Worm (Caenorhabditis elegans): ENCODE measurements around the gene otub-4.
A peak's percentile ranks its signal among the peaks of the same experiment; 100 is the strongest.

The otub-4 gene

DNA sequence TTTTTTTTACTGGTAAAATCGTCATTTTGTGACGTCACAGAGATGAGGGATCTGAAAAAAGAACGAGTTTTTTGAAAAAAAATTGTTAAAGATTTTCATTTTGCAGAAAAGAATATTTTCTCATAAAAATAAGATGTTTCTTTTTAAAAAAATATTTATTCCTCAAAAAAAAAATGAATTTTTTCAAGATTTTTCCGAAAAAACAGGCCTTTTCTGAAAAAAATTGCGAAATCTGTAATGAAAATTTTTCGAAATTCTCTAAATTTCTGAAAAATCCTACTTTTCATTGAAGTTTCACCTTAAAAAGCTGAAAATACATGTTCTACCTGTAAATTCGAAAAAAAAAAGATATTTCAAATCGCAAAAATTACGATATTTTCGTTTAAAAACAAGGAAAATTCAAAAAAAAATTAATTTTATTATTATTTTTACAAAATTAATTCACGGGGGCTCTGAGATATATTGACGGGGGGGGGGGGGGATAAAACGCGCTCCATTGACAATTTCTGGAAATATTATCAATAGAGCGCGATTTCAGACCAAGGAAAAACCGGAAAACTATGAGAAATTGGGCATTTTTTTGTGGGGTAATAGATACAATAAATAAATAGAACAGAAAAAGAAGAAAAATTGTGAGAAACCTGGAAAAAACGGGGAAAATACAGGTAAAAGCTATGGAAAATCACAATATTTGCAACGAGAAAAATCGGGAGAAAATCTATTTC lies at the start of gene otub-4:
Gene otub-4 (minus strand): TSS at position 51 of the 725 bp plus-strand sequence.
- TF ChIP-seq tag-97 (GFP tag; IDR thresholded peaks at IDR 0.05) (no peak), lin-38 (GFP tag; IDR thresholded peaks at IDR 0.05) (peak; percentile 66)

ce11 chrIV:3422516-3422915 lies 44.6 kb upstream of the otub-4 start, which contains the start of gene C04C3.6:
C04C3.6 (minus strand) TSS chrIV:3422616.
- TF ChIP-seq daf-16 (GFP tag; optimal IDR thresholded peaks at IDR 0.05) (no peak), daf-16 (tag; optimal IDR thresholded peaks at IDR 0.05) (no peak)

ce11 chrIV:3418741-3419140 lies 40.8 kb upstream of the otub-4 start:
- no peak for TF ChIP-seq egl-27 (tag; optimal IDR thresholded peaks at IDR 0.05)
- TF ChIP-seq ceh-28 (tag; optimal IDR thresholded peaks at IDR 0.05) = peak; percentile 61
- no peak for TF ChIP-seq ceh-62 (tag; optimal IDR thresholded peaks at IDR 0.05)

ce11 chrIV:3415383-3415782 lies 37.5 kb upstream of the otub-4 start, which contains the start of gene lgc-9:
lgc-9 (plus strand) TSS chrIV:3415683.
- TF ChIP-seq F26F4.8 (GFP tag; conservative IDR thresholded peaks at IDR 0.05) (no peak), lin-38 (GFP tag; IDR thresholded peaks at IDR 0.05) (no peak), lin-29 (GFP tag; IDR thresholded peaks at IDR 0.05) (no peak), fkh-10 (GFP tag; optimal IDR thresholded peaks at IDR 0.05) (no peak), nhr-10 (tag; optimal IDR thresholded peaks at IDR 0.05) (no peak), nhr-102 (tag; optimal IDR thresholded peaks at IDR 0.05) (no peak), nhr-76 (tag; optimal IDR thresholded peaks at IDR 0.05) (no peak), nhr-48 (tag; optimal IDR thresholded peaks at IDR 0.05) (no peak), egl-27 (tag; optimal IDR thresholded peaks at IDR 0.05) (no peak), unc-130 (GFP tag; optimal IDR thresholded peaks at IDR 0.05) (no peak), dmd-9 (GFP tag; IDR thresholded peaks at IDR 0.05) (no peak), nhr-111 (GFP tag; optimal IDR thresholded peaks at IDR 0.05) (no peak)

- TF ChIP-seq zfp-2 (tag; optimal IDR thresholded peaks at IDR 0.05) = no peak
- no peak for TF ChIP-seq lin-13 (GFP tag; optimal IDR thresholded peaks at IDR 0.05)
- no peak for TF ChIP-seq daf-16 (GFP tag; optimal IDR thresholded peaks at IDR 0.05)
- peak; percentile 2 for TF ChIP-seq daf-16 (tag; optimal IDR thresholded peaks at IDR 0.05)
- TF ChIP-seq spr-3 (GFP tag; optimal IDR thresholded peaks at IDR 0.05) = no peak
- no peak for TF ChIP-seq nhr-25 (tag; optimal IDR thresholded peaks at IDR 0.05; ENCODE audit: borderline replicate concordance, insufficient read depth)
- TF ChIP-seq vab-7 (GFP tag; IDR thresholded peaks at IDR 0.05) = no peak
- no peak for TF ChIP-seq sdz-12 (GFP tag; optimal IDR thresholded peaks at IDR 0.05)
- no peak for TF ChIP-seq fos-1 (tag; optimal IDR thresholded peaks at IDR 0.05)
- TF ChIP-seq nhr-76 (tag; optimal IDR thresholded peaks at IDR 0.05) = no peak
- no peak for TF ChIP-seq snpc-4 (tag; optimal IDR thresholded peaks at IDR 0.05)
- peak; percentile 49 for TF ChIP-seq pqm-1 (tag; optimal IDR thresholded peaks at IDR 0.05)
- TF ChIP-seq set-16 (GFP tag; IDR thresholded peaks at IDR 0.05) = no peak
- no peak for TF ChIP-seq attf-4 (tag; optimal IDR thresholded peaks at IDR 0.05)
- no peak for TF ChIP-seq madf-5 (GFP tag; IDR thresholded peaks at IDR 0.05)
- TF ChIP-seq nhr-28 (tag; optimal IDR thresholded peaks at IDR 0.05) = peak; percentile 20
Observed at ce11 chrIV:3400941-3401340, 23.0 kb upstream of the otub-4 start.

DNA sequence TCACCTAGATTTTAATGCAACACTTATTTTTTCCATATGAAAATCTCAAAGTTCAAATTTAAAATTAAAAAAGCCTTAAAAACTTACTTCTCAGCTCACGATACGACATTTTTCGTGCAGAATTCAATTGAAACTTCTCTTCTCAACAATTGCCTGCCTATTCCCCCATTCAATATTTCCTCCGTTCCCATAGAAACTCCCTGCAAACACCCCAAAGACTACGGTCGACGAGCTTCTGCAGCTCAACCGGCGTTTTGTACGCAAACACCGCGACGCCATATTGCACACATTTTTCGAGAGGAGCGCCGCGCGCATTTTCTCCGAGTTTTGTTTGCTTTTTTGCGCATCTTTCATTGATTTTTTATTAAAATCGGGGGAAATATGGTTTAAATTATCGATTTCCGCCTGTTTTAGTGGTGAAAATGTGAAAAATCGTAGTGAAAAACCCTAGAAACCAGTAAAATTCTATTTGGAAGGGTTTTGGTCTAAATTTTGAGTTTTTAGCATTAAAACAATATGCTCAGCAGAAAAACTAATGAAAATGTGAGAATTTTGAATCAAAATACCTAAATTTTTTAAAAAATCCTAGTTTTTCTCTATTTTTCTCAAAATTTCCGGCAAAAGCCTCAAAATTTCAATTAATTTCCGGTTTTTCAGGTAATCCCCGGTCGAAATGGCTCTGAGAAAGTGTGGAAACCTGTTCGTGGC lies 21.2 kb upstream of the otub-4 start, which contains the start of the genes dyf-3 and pdhb-1:
Gene dyf-3 (minus strand): TSS at position 217 of the 708 bp plus-strand sequence.
Gene pdhb-1 (plus strand): TSS at position 658 of the 708 bp plus-strand sequence.
- TF ChIP-seq hmg-1.1 (GFP tag; IDR thresholded peaks at IDR 0.05) (peak; percentile 60), dmd-6 (GFP tag; IDR thresholded peaks at IDR 0.05) (no peak; the same call in 1 of the 2 replicates), lin-13 (GFP tag; optimal IDR thresholded peaks at IDR 0.05) (peak; percentile 11), aha-1 (tag) (peak; percentile 55), R02D3.7 (tag; optimal IDR thresholded peaks at IDR 0.05) (no peak), ceh-44 (GFP tag; IDR thresholded peaks at IDR 0.05) (no peak), hif-1 (tag; optimal IDR thresholded peaks at IDR 0.05) (peak in 1 of 2 experiments; percentile 34), mes-2 (tag; optimal IDR thresholded peaks at IDR 0.05; ENCODE audit: poor library complexity, severe bottlenecking) (peak; percentile 73), dpl-1 (GFP tag; optimal IDR thresholded peaks at IDR 0.05) (peak; percentile 36), spr-3 (GFP tag; optimal IDR thresholded peaks at IDR 0.05) (no peak), zag-1 (tag; optimal IDR thresholded peaks at IDR 0.05) (no peak), ztf-11 (tag; optimal IDR thresholded peaks at IDR 0.05) (no peak), hlh-11 (tag; optimal IDR thresholded peaks at IDR 0.05) (peak; percentile 4)

Measured in whole organism, L4 larva.